Comparison of ENCODE assay signal across 2 worm cellular contexts in genomic region chrIV:8869624-8870023, ce11.
TF ChIP-seq lines count a peak whose summit lies in the region.

TSS of gene npp-23 (minus strand) at chrIV:8869679.

TF ChIP-seq in whole organism, L1 larva, 84 proteins besides CTCF, POLR2A, EP300 and RAD21 (continued from another document):
- TF ChIP-seq lsy-2 (tag; optimal IDR thresholded peaks at IDR 0.05; lab: Kevin White, UChicago) = peak in 1 of 2 experiments; percentile 60
- no peak for TF ChIP-seq nhr-12 (tag; optimal IDR thresholded peaks at IDR 0.05; lab: Kevin White, UChicago)
- no peak for TF ChIP-seq ama-1 (optimal IDR thresholded peaks at IDR 0.05; lab: Kevin White, UChicago)
- no peak for TF ChIP-seq nhr-85 (tag; lab: Kevin White, UChicago)
- peak; percentile 15 for TF ChIP-seq lin-13 (GFP tag; optimal IDR thresholded peaks at IDR 0.05; lab: Kevin White, UChicago)
- peak; percentile 12 for TF ChIP-seq egl-13 (tag; optimal IDR thresholded peaks at IDR 0.05; lab: Kevin White, UChicago)
- no peak for TF ChIP-seq nhr-77 (tag; optimal IDR thresholded peaks at IDR 0.05; lab: Kevin White, UChicago)
- peak; percentile 37 for TF ChIP-seq C16A3.4 (tag; optimal IDR thresholded peaks at IDR 0.05; lab: Kevin White, UChicago)
- TF ChIP-seq lir-3 (tag; optimal IDR thresholded peaks at IDR 0.05; lab: Kevin White, UChicago; ENCODE audit: poor library complexity) = no peak
- TF ChIP-seq swsn-7 (tag; optimal IDR thresholded peaks at IDR 0.05; lab: Kevin White, UChicago) = peak; percentile 50
- no peak for TF ChIP-seq jun-1 (tag; optimal IDR thresholded peaks at IDR 0.05; lab: Kevin White, UChicago)
- TF ChIP-seq F16B12.6 (tag; optimal IDR thresholded peaks at IDR 0.05; lab: Kevin White, UChicago) = peak; percentile 18
- TF ChIP-seq Y116A8C.19 (tag; optimal IDR thresholded peaks at IDR 0.05; lab: Kevin White, UChicago; ENCODE audit: borderline replicate concordance) = no peak
- TF ChIP-seq sox-4 (tag; optimal IDR thresholded peaks at IDR 0.05; lab: Kevin White, UChicago) = no peak
- TF ChIP-seq hlh-17 (GFP tag; optimal IDR thresholded peaks at IDR 0.05; lab: Kevin White, UChicago; ENCODE audit: borderline replicate concordance) = no peak
- TF ChIP-seq pqm-1 (tag; optimal IDR thresholded peaks at IDR 0.05; lab: Kevin White, UChicago) = no peak
- no peak for TF ChIP-seq nhr-90 (tag; optimal IDR thresholded peaks at IDR 0.05; lab: Kevin White, UChicago; ENCODE audit: poor library complexity)
- peak; percentile 46 for TF ChIP-seq unc-130 (tag; optimal IDR thresholded peaks at IDR 0.05; lab: Kevin White, UChicago)
- peak; percentile 58 for TF ChIP-seq blmp-1 (tag; optimal IDR thresholded peaks at IDR 0.05; lab: Kevin White, UChicago)
- peak; percentile 72 for TF ChIP-seq snu-23 (GFP tag; optimal IDR thresholded peaks at IDR 0.05; lab: Kevin White, UChicago)
- no peak for TF ChIP-seq vab-15 (tag; optimal IDR thresholded peaks at IDR 0.05; lab: Kevin White, UChicago)
- TF ChIP-seq nhr-84 (tag; optimal IDR thresholded peaks at IDR 0.05; lab: Kevin White, UChicago) = no peak
- peak; percentile 53 for TF ChIP-seq dsc-1 (tag; optimal IDR thresholded peaks at IDR 0.05; lab: Kevin White, UChicago)
- TF ChIP-seq nhr-19 (GFP tag; conservative IDR thresholded peaks at IDR 0.05; lab: Robert Waterston, UW) = peak; percentile 54
- TF ChIP-seq ceh-88 (GFP tag; IDR thresholded peaks at IDR 0.05; lab: Robert Waterston, UW) = no peak
- no peak for TF ChIP-seq ets-5 (GFP tag; IDR thresholded peaks at IDR 0.05; lab: Robert Waterston, UW)
- TF ChIP-seq pax-3 (tag; optimal IDR thresholded peaks at IDR 0.05; lab: Kevin White, UChicago) = no peak
- TF ChIP-seq dpl-1 (GFP tag; optimal IDR thresholded peaks at IDR 0.05; lab: Kevin White, UChicago) = peak; percentile 93 to 96 (median 95)
- peak; percentile 59 for TF ChIP-seq nhr-20 (tag; optimal IDR thresholded peaks at IDR 0.05; lab: Kevin White, UChicago)
- peak; percentile 40 to 53 (median 43) for TF ChIP-seq ceh-82 (tag; optimal IDR thresholded peaks at IDR 0.05; lab: Kevin White, UChicago)
- TF ChIP-seq hpl-2 (GFP tag; optimal IDR thresholded peaks at IDR 0.05; lab: Kevin White, UChicago) = no peak
- peak; percentile 11 for TF ChIP-seq aly-2 (tag; optimal IDR thresholded peaks at IDR 0.05; lab: Kevin White, UChicago)
- peak; percentile 51 for TF ChIP-seq skn-1 (tag; optimal IDR thresholded peaks at IDR 0.05; lab: Kevin White, UChicago)
- peak; percentile 19 for TF ChIP-seq lin-15B (tag; optimal IDR thresholded peaks at IDR 0.05; lab: Kevin White, UChicago)
- peak; percentile 72 for TF ChIP-seq mep-1 (tag; optimal IDR thresholded peaks at IDR 0.05; lab: Kevin White, UChicago)
- TF ChIP-seq lin-35 (GFP tag; optimal IDR thresholded peaks at IDR 0.05; lab: Kevin White, UChicago) = peak; percentile 95 to 97
- peak; percentile 38; the same call in 1 of the 2 replicates for TF ChIP-seq grh-1 (GFP tag; IDR thresholded peaks at IDR 0.05; lab: Robert Waterston, UW)

TF ChIP-seq in whole organism, L2 larva, 48 proteins besides CTCF, POLR2A, EP300 and RAD21 (continued from another document):
- TF ChIP-seq nhr-10 (tag; optimal IDR thresholded peaks at IDR 0.05; lab: Kevin White, UChicago) = no peak
- TF ChIP-seq alr-1 (tag; optimal IDR thresholded peaks at IDR 0.05; lab: Kevin White, UChicago) = no peak
- TF ChIP-seq ceh-82 (tag; optimal IDR thresholded peaks at IDR 0.05; lab: Kevin White, UChicago) = no peak
- no peak for TF ChIP-seq dmd-4 (tag; optimal IDR thresholded peaks at IDR 0.05; lab: Kevin White, UChicago)
- TF ChIP-seq gmeb-1 (tag; optimal IDR thresholded peaks at IDR 0.05; lab: Kevin White, UChicago) = peak; percentile 94
- TF ChIP-seq unc-62 (GFP tag; optimal IDR thresholded peaks at IDR 0.05; lab: Kevin White, UChicago) = no peak
- no peak for TF ChIP-seq R02D3.7 (tag; optimal IDR thresholded peaks at IDR 0.05; lab: Kevin White, UChicago)
- TF ChIP-seq nhr-25 (tag; optimal IDR thresholded peaks at IDR 0.05; lab: Kevin White, UChicago) = no peak
